Worm (Caenorhabditis elegans): Measurements from ENCODE around the gene ccep-97.

Gene ccep-97

ce11 chrV:4839913-4840312 lies 21.4 kb upstream of the ccep-97 start, which contains the start of gene nas-9:
TSS of gene nas-9 (minus strand) at chrV:4840013.
- TF ChIP-seq daf-12 (tag; optimal IDR thresholded peaks at IDR 0.05) (no peak), nhr-12 (tag; optimal IDR thresholded peaks at IDR 0.05) (no peak), nhr-67 (tag; optimal IDR thresholded peaks at IDR 0.05) (no peak), nhr-25 (tag; optimal IDR thresholded peaks at IDR 0.05) (no peak), ZK546.5 (tag; optimal IDR thresholded peaks at IDR 0.05) (no peak), hmg-11 (tag; optimal IDR thresholded peaks at IDR 0.05) (no peak)

DNA sequence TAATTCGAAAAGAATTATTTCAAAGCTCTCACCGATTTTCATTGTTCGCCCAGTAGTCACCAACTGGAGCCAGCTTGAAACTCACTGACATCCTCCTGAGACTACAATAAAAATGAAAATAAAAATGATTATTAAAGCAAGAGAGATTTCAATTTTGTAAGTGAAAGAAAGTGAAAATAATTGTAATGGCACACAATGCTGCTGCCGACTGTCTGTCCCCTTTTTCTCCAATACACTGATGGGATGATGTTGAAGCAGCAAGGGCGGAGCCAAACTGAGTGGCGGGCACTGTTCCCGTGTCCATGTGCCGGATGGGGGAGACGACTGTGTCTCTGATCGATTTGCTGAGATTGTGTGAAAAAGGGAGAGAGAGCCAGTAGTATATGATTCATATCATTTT lies 15.8 kb upstream of the ccep-97 start, which contains the start of gene C37H5.14:
Gene C37H5.14, minus strand, starts transcription at position 101 of the 400 bp plus-strand sequence.
- TF ChIP-seq lsy-12 (tag; optimal IDR thresholded peaks at IDR 0.05) (no peak), nhr-28 (tag; optimal IDR thresholded peaks at IDR 0.05) (no peak), pqm-1 (tag; optimal IDR thresholded peaks at IDR 0.05) (no peak), ama-1 (optimal IDR thresholded peaks at IDR 0.05) (no peak), lin-15B (tag; optimal IDR thresholded peaks at IDR 0.05) (no peak)

DNA sequence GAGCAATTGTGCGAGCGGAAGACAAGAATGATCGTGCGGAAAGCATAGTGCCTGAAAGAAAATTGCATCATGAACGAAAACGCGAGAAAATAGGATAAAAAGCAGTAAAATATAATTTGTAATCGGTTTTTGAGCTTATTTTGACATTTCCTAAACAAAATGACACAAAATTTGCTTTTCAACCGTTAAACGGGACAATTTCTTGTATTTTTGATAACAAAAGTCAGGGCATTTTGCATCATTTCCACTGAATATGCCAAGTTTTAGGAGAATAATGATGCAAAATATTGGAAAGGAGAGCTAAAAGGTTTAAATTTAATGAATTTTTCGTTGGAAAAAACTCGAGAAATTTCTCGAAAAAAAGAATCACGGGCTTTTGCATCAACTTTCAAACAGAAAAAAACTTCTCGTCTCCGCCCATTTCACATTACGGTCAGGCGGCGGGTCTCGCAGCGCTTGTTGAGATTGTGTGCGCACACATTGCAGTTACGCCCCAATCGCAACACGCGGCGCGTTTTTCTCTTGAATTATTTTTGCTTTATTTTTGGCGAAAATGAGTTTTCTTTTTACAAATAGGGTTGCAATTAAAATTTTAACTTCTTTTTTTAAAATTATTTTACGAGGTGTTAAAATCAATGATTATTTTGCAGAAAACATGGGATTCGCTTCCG lies 8.4 kb upstream of the ccep-97 start, which contains the start of the genes hsp-6 and C37H5.5:
Gene hsp-6, minus strand, starts transcription at position 51 of the 671 bp plus-strand sequence.
Gene C37H5.5, plus strand, starts transcription at position 651 of the 671 bp plus-strand sequence.
- TF ChIP-seq pha-4 (tag; optimal IDR thresholded peaks at IDR 0.05) (peak; percentile 90), skn-1 (tag; optimal IDR thresholded peaks at IDR 0.05) (peak; percentile 67), nhr-12 (tag; optimal IDR thresholded peaks at IDR 0.05) (no peak), fkh-2 (tag; optimal IDR thresholded peaks at IDR 0.05) (no peak), zag-1 (tag; optimal IDR thresholded peaks at IDR 0.05) (no peak), ceh-16 (tag; optimal IDR thresholded peaks at IDR 0.05) (no peak), lsy-12 (tag; optimal IDR thresholded peaks at IDR 0.05) (peak; percentile 50), fkh-10 (GFP tag; optimal IDR thresholded peaks at IDR 0.05) (peak; percentile 43), ama-1 (optimal IDR thresholded peaks at IDR 0.05) (no peak), mdl-1 (tag; optimal IDR thresholded peaks at IDR 0.05) (no peak), tbx-2 (tag; optimal IDR thresholded peaks at IDR 0.05) (peak; percentile 18), nhr-43 (tag; optimal IDR thresholded peaks at IDR 0.05; ENCODE audit: poor library complexity, severe bottlenecking) (no peak), unc-39 (tag; optimal IDR thresholded peaks at IDR 0.05) (no peak), nhr-77 (tag; optimal IDR thresholded peaks at IDR 0.05) (no peak), nhr-25 (tag; optimal IDR thresholded peaks at IDR 0.05) (peak; percentile 79), pqm-1 (tag; optimal IDR thresholded peaks at IDR 0.05) (peak; percentile 59), ztf-4 (tag; optimal IDR thresholded peaks at IDR 0.05) (no peak), nfya-1 (tag; optimal IDR thresholded peaks at IDR 0.05; ENCODE audit: insufficient read depth) (peak; percentile 96), ceh-82 (tag; optimal IDR thresholded peaks at IDR 0.05) (no peak), jun-1 (tag; optimal IDR thresholded peaks at IDR 0.05) (peak; percentile 32), hmg-11 (tag; optimal IDR thresholded peaks at IDR 0.05) (peak; percentile 58), fos-1 (tag; optimal IDR thresholded peaks at IDR 0.05) (no peak), daf-12 (tag; optimal IDR thresholded peaks at IDR 0.05) (no peak), nhr-237 (tag; optimal IDR thresholded peaks at IDR 0.05) (no peak), aly-2 (tag; optimal IDR thresholded peaks at IDR 0.05) (no peak), nhr-23 (tag; optimal IDR thresholded peaks at IDR 0.05) (peak; percentile 80), lin-15B (tag; optimal IDR thresholded peaks at IDR 0.05) (peak; percentile 91), ZK546.5 (tag; optimal IDR thresholded peaks at IDR 0.05) (no peak), ztf-11 (tag; optimal IDR thresholded peaks at IDR 0.05) (no peak), egl-5 (tag; optimal IDR thresholded peaks at IDR 0.05) (peak; percentile 28), nhr-11 (tag; optimal IDR thresholded peaks at IDR 0.05) (no peak), ceh-28 (tag; optimal IDR thresholded peaks at IDR 0.05) (peak; percentile 47), elt-1 (tag; optimal IDR thresholded peaks at IDR 0.05) (no peak), snpc-4 (tag; optimal IDR thresholded peaks at IDR 0.05) (peak; percentile 74), nhr-76 (tag; optimal IDR thresholded peaks at IDR 0.05) (no peak), eor-1 (tag; optimal IDR thresholded peaks at IDR 0.05) (no peak), nhr-28 (tag; optimal IDR thresholded peaks at IDR 0.05) (no peak), mml-1 (tag; optimal IDR thresholded peaks at IDR 0.05) (no peak), egl-27 (tag; optimal IDR thresholded peaks at IDR 0.05) (no peak), unc-62 (GFP tag; optimal IDR thresholded peaks at IDR 0.05) (no peak), elt-2 (tag; optimal IDR thresholded peaks at IDR 0.05) (peak; percentile 60), ceh-9 (tag; optimal IDR thresholded peaks at IDR 0.05) (no peak), lin-39 (tag; optimal IDR thresholded peaks at IDR 0.05) (peak; percentile 92), elt-3 (tag; optimal IDR thresholded peaks at IDR 0.05) (no peak), sea-2 (GFP tag; optimal IDR thresholded peaks at IDR 0.05) (no peak), nhr-67 (tag; optimal IDR thresholded peaks at IDR 0.05) (no peak), R02D3.7 (tag; optimal IDR thresholded peaks at IDR 0.05) (peak; percentile 50)

All from whole organism, L3 larva.